Fruit fly (Drosophila melanogaster) whole organism, embryonic: ENCODE measurements around the gene CG5535.

Experiments used
- Abd-B ChIP-seq: fragments of 200-800 bp; sonication (Bioruptor generic); optimal IDR thresholded peaks from 2 replicates; lab custom pipeline; 2018; ENCODE audit warnings: missing biosample characterization, mild to moderate bottlenecking, missing genetic modification characterization, moderate library complexity
- Adf1 ChIP-seq: fragments of 200-800 bp; sonication (Bioruptor generic); IDR thresholded peaks from 2 replicates; pipeline ENCODE4 v1.3.6; 2022; ENCODE audit warnings: missing biosample characterization, missing genetic modification characterization
- Atf3 ChIP-seq: fragments of 200-800 bp; sonication (Bioruptor generic); optimal IDR thresholded peaks from 3 replicates; lab custom pipeline; 2016; ENCODE audit warnings: missing biosample characterization, missing genetic modification characterization
- CG10321 ChIP-seq: fragments of 200-800 bp; sonication (Bioruptor generic); IDR thresholded peaks from 2 replicates; pipeline ENCODE4 v1.3.6; 2022; ENCODE audit warnings: missing biosample characterization, missing genetic modification characterization
- CG10462 ChIP-seq: fragments of 200-800 bp; sonication (Bioruptor generic); optimal IDR thresholded peaks from 2 replicates; lab custom pipeline; 2016; ENCODE audit warnings: missing biosample characterization, missing genetic modification characterization
- CG12155 ChIP-seq: fragments of 200-800 bp; sonication (Bioruptor generic); optimal IDR thresholded peaks from 3 replicates; lab custom pipeline; 2016; ENCODE audit warnings: missing biosample characterization, missing genetic modification characterization
- CG13894 ChIP-seq: fragments of 200-800 bp; sonication (Bioruptor generic); optimal IDR thresholded peaks from 3 replicates; lab custom pipeline; 2018; ENCODE audit warnings: missing biosample characterization, mild to moderate bottlenecking, missing genetic modification characterization, moderate library complexity
- CG14710 ChIP-seq: fragments of 200-800 bp; sonication (Bioruptor generic); optimal IDR thresholded peaks from 3 replicates; lab custom pipeline; 2019; ENCODE audit warnings: missing biosample characterization, mild to moderate bottlenecking, missing genetic modification characterization, moderate library complexity
- CG15269 ChIP-seq: fragments of 200-800 bp; sonication (Bioruptor generic); optimal IDR thresholded peaks from 2 replicates; lab custom pipeline; 2018; ENCODE audit warnings: missing biosample characterization, mild to moderate bottlenecking, missing genetic modification characterization, moderate library complexity
- CG1529 ChIP-seq: fragments of 200-800 bp; sonication (Bioruptor generic); optimal IDR thresholded peaks from 3 replicates; lab custom pipeline; 2018; ENCODE audit warnings: missing biosample characterization, missing genetic modification characterization
- CG16863 ChIP-seq: fragments of 200-800 bp; sonication (Bioruptor generic); optimal IDR thresholded peaks from 3 replicates; lab custom pipeline; 2016; ENCODE audit warnings: missing biosample characterization, missing genetic modification characterization
- CG2120 ChIP-seq: fragments of 200-800 bp; sonication (Bioruptor generic); optimal IDR thresholded peaks from 3 replicates; lab custom pipeline; 2016; ENCODE audit warnings: missing biosample characterization, missing genetic modification characterization
- CG30020 ChIP-seq: fragments of 200-800 bp; optimal IDR thresholded peaks from 2 replicates; lab custom pipeline; 2019; ENCODE audit warnings: missing biosample characterization, mild to moderate bottlenecking, missing genetic modification characterization, moderate library complexity
- CG34422 ChIP-seq: fragments of 200-800 bp; sonication (Bioruptor generic); IDR thresholded peaks from 3 replicates; pipeline ENCODE4 v1.3.6; 2022; ENCODE audit warnings: missing biosample characterization, missing genetic modification characterization
- CG4424 ChIP-seq: fragments of 200-800 bp; sonication (Bioruptor generic); optimal IDR thresholded peaks from 3 replicates; lab custom pipeline; 2016; ENCODE audit warnings: missing biosample characterization, missing genetic modification characterization
- CG8281 ChIP-seq: fragments of 200-800 bp; sonication (Bioruptor generic); optimal IDR thresholded peaks from 2 replicates; lab custom pipeline; 2018; ENCODE audit warnings: missing biosample characterization, mild to moderate bottlenecking, missing genetic modification characterization, moderate library complexity
- CG8924 ChIP-seq: fragments of 200-800 bp; optimal IDR thresholded peaks from 3 replicates; lab custom pipeline; 2019; ENCODE audit warnings: missing biosample characterization, mild to moderate bottlenecking, missing genetic modification characterization, moderate library complexity
- CHES-1-like ChIP-seq: fragments of 200-800 bp; sonication (Bioruptor generic); optimal IDR thresholded peaks from 2 replicates; lab custom pipeline; 2016; ENCODE audit warnings: missing biosample characterization, missing genetic modification characterization
- CoRest ChIP-seq: fragments of 200-800 bp; sonication (Bioruptor generic); optimal IDR thresholded peaks from 3 replicates; lab custom pipeline; 2018; ENCODE audit warnings: missing biosample characterization, mild to moderate bottlenecking, missing genetic modification characterization, moderate library complexity
- D ChIP-seq, 2 experiments: fragments of 200-800 bp in 1 of 2; fragments of >200 bp in 1 of 2; sonication (Bioruptor generic) in 1 of 2; optimal IDR thresholded peaks; 2 replicates in 1 of 2; 3 replicates in 1 of 2; lab custom pipeline; 2017; ENCODE audit warnings: mild to moderate bottlenecking in 1 of 2, missing biosample characterization in 1 of 2, missing genetic modification characterization in 1 of 2, missing genetic modification reagents in 1 of 2
- Dref ChIP-seq: fragments of 200-800 bp; sonication (Bioruptor generic); IDR thresholded peaks from 2 replicates; pipeline ENCODE4 v1.3.6; 2022; ENCODE audit warnings: missing biosample characterization, missing genetic modification characterization
- HLH3B ChIP-seq: fragments of 200-800 bp; sonication (Bioruptor generic); IDR thresholded peaks from 2 replicates; pipeline ENCODE4 v1.3.6; 2022; ENCODE audit warnings: missing biosample characterization, missing genetic modification characterization
- Hr3 ChIP-seq: fragments of 200-800 bp; sonication (Bioruptor generic); optimal IDR thresholded peaks from 3 replicates; lab custom pipeline; 2016; ENCODE audit warnings: missing biosample characterization, missing genetic modification characterization
- MESR4 ChIP-seq: fragments of 200-800 bp; sonication (Bioruptor generic); optimal IDR thresholded peaks from 2 replicates; lab custom pipeline; 2018; ENCODE audit warnings: missing biosample characterization, mild to moderate bottlenecking, missing genetic modification characterization, moderate library complexity
- Nf-YC ChIP-seq: fragments of 200-800 bp; optimal IDR thresholded peaks from 3 replicates; lab custom pipeline; 2019; ENCODE audit warnings: missing biosample characterization, mild to moderate bottlenecking, missing genetic modification characterization, moderate library complexity
- Scr ChIP-seq: fragments of 200-800 bp; sonication (Bioruptor generic); IDR thresholded peaks from 2 replicates; pipeline ENCODE4 v1.3.6; 2022; ENCODE audit warnings: missing biosample characterization, missing genetic modification characterization; ENCODE audit not compliant: partially characterized antibody
- Trl ChIP-seq, 3 experiments: fragments of >200 bp in 2 of 3; fragments of 200-800 bp in 1 of 3; sonication (Bioruptor generic) in 1 of 3; optimal IDR thresholded peaks; 2 replicates in 1 of 3; 3 replicates in 2 of 3; lab custom pipeline; 2016 to 2017; ENCODE audit warnings: missing biosample characterization in 1 of 3, missing genetic modification characterization in 1 of 3
- ac ChIP-seq: fragments of 200-800 bp; sonication (Bioruptor generic); optimal IDR thresholded peaks from 3 replicates; lab custom pipeline; 2017; ENCODE audit warnings: missing biosample characterization, mild to moderate bottlenecking, missing genetic modification characterization
- ase ChIP-seq: fragments of 200-800 bp; sonication (Bioruptor generic); IDR thresholded peaks from 3 replicates; pipeline ENCODE4 v1.3.6; 2022; ENCODE audit warnings: missing biosample characterization, missing genetic modification characterization
- bab2 ChIP-seq: fragments of 200-800 bp; sonication (Bioruptor generic); optimal IDR thresholded peaks from 2 replicates; lab custom pipeline; 2016; ENCODE audit warnings: missing biosample characterization, missing genetic modification characterization
- chinmo ChIP-seq: fragments of 200-800 bp; sonication (Bioruptor generic); IDR thresholded peaks from 4 replicates; pipeline ENCODE4 v1.3.6; 2022; ENCODE audit warnings: missing biosample characterization, missing genetic modification characterization; ENCODE audit not compliant: partially characterized antibody
- ci ChIP-seq: fragments of 200-800 bp; sonication (Bioruptor generic); IDR thresholded peaks from 3 replicates; pipeline ENCODE4 v1.3.6; 2022; ENCODE audit warnings: missing biosample characterization, missing genetic modification characterization
- dimm ChIP-seq: fragments of 200-800 bp; sonication (Bioruptor generic); IDR thresholded peaks from 2 replicates; pipeline ENCODE4 v1.3.6; 2022; ENCODE audit warnings: missing biosample characterization, missing genetic modification characterization
- dm ChIP-seq: fragments of 200-800 bp; sonication (Bioruptor generic); optimal IDR thresholded peaks from 3 replicates; lab custom pipeline; 2016; ENCODE audit warnings: missing biosample characterization, missing genetic modification characterization
- fd3F ChIP-seq: fragments of 200-800 bp; sonication (Bioruptor generic); optimal IDR thresholded peaks from 2 replicates; lab custom pipeline; 2018; ENCODE audit warnings: missing biosample characterization, mild to moderate bottlenecking, missing genetic modification characterization, moderate library complexity
- ind ChIP-seq: fragments of 200-800 bp; sonication (Bioruptor generic); optimal IDR thresholded peaks from 3 replicates; lab custom pipeline; 2016; ENCODE audit warnings: missing biosample characterization, missing genetic modification characterization
- insv ChIP-seq, 2 experiments: fragments of 200-800 bp; sonication (Bioruptor generic); optimal IDR thresholded peaks; 3 replicates each; lab custom pipeline; 2016 to 2018; ENCODE audit warnings: missing biosample characterization in 2 of 2, missing genetic modification characterization in 2 of 2
- inv ChIP-seq: fragments of 200-800 bp; sonication (Bioruptor generic); IDR thresholded peaks from 2 replicates; pipeline ENCODE4 v1.3.6; 2022; ENCODE audit warnings: missing biosample characterization, missing genetic modification characterization; ENCODE audit not compliant: partially characterized antibody
- ken ChIP-seq: fragments of 200-800 bp; sonication (Bioruptor generic); IDR thresholded peaks from 3 replicates; pipeline ENCODE4 v1.3.6; 2022; ENCODE audit warnings: missing biosample characterization, missing genetic modification characterization
- lab ChIP-seq: fragments of 200-800 bp; sonication (Bioruptor generic); optimal IDR thresholded peaks from 3 replicates; lab custom pipeline; 2017; ENCODE audit warnings: missing biosample characterization, missing genetic modification characterization, mild to moderate bottlenecking, moderate library complexity, missing genetic modification reagents
- onecut ChIP-seq: fragments of 200-800 bp; sonication (Bioruptor generic); IDR thresholded peaks from 2 replicates; pipeline ENCODE4 v1.3.6; 2022; ENCODE audit warnings: missing biosample characterization, missing genetic modification characterization
- pb ChIP-seq: fragments of 200-800 bp; sonication (Bioruptor generic); optimal IDR thresholded peaks from 3 replicates; lab custom pipeline; 2016; ENCODE audit warnings: missing biosample characterization, missing genetic modification characterization
- pfk ChIP-seq: fragments of 200-800 bp; sonication (Bioruptor generic); optimal IDR thresholded peaks from 2 replicates; lab custom pipeline; 2018; ENCODE audit warnings: missing biosample characterization, mild to moderate bottlenecking, missing genetic modification characterization, moderate library complexity
- pho ChIP-seq: fragments of 200-800 bp; sonication (Bioruptor generic); optimal IDR thresholded peaks from 2 replicates; lab custom pipeline; 2016; ENCODE audit warnings: missing biosample characterization, missing genetic modification characterization
- pros ChIP-seq: fragments of 200-800 bp; sonication (Bioruptor generic); optimal IDR thresholded peaks from 3 replicates; lab custom pipeline; 2019; ENCODE audit warnings: missing biosample characterization, mild to moderate bottlenecking, missing genetic modification characterization, moderate library complexity
- shn ChIP-seq: fragments of 200-800 bp; sonication (Bioruptor generic); optimal IDR thresholded peaks from 3 replicates; lab custom pipeline; 2016; ENCODE audit warnings: missing biosample characterization, missing genetic modification characterization
- sna ChIP-seq: fragments of 200-800 bp; sonication (Bioruptor generic); IDR thresholded peaks from 2 replicates; pipeline ENCODE4 v1.3.6; 2022; ENCODE audit warnings: missing biosample characterization, missing genetic modification characterization; ENCODE audit not compliant: partially characterized antibody
- stwl ChIP-seq: fragments of 200-800 bp; sonication (Bioruptor generic); optimal IDR thresholded peaks from 3 replicates; lab custom pipeline; 2018; ENCODE audit warnings: missing biosample characterization, mild to moderate bottlenecking, missing genetic modification characterization, moderate library complexity
- trem ChIP-seq: fragments of 200-800 bp; optimal IDR thresholded peaks from 3 replicates; lab custom pipeline; 2019; ENCODE audit warnings: missing biosample characterization, mild to moderate bottlenecking, missing genetic modification characterization, moderate library complexity
- z ChIP-seq: fragments of 200-800 bp; sonication (Bioruptor generic); IDR thresholded peaks from 3 replicates; pipeline ENCODE4 v1.3.6; 2022; ENCODE audit warnings: missing biosample characterization, missing genetic modification characterization

CG5535 gene

DNA sequence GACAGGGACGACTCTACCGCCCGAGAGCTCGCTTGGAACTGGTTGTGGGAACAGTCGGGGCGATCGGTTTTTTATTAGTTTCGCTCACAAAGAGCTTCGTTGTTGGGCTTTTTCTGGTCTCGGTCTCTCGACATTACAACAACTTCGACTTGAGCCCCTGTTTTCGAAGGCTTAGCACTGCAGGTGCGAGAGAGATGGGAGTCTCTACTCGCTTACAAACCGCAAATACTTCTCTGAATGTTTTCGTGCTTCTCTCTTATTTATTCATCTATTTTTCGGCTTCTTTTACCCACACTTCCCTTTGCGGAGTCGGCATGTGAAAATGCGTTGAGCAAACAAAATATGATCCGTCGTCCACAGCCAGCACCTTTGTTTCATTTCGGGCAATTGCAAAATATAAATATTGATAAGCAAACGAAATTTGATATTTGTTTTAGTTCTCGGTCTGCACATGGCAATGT lies 39.3 kb upstream of the CG5535 start, which contains the start of gene Tsp74F (continued):
- TF ChIP-seq CG8281: peak; percentile 7
- TF ChIP-seq ac: no peak
- no peak for TF ChIP-seq dimm (GFP tag; lab: Robert Waterston, UW)
- TF ChIP-seq z: peak; percentile 43; the same call in 1 of the 3 replicates
- no peak for TF ChIP-seq CG30020
- peak; percentile 17 for TF ChIP-seq CG13894 (tag; lab: Kevin White, UChicago)
- no peak for TF ChIP-seq Nf-YC (tag; lab: Kevin White, UChicago)
- no peak for TF ChIP-seq CG16863 (GFP tag; lab: Kevin White, UChicago)
- no peak for TF ChIP-seq bab2 (GFP tag; lab: Kevin White, UChicago)
- no peak for TF ChIP-seq CG8924 (tag; lab: Kevin White, UChicago)
- no peak for TF ChIP-seq pb (GFP tag; lab: Kevin White, UChicago)
- no peak for TF ChIP-seq Abd-B (GFP tag; lab: Kevin White, UChicago)
- no peak for TF ChIP-seq ase
- no peak for TF ChIP-seq CG10462
- TF ChIP-seq MESR4 (GFP tag; lab: Kevin White, UChicago): no peak
- TF ChIP-seq dm (GFP tag; lab: Kevin White, UChicago): no peak
- no peak for TF ChIP-seq CG4424 (GFP tag; lab: Kevin White, UChicago)
- no peak for TF ChIP-seq trem (tag; lab: Kevin White, UChicago)
- TF ChIP-seq shn: no peak
- TF ChIP-seq CG34422 (GFP tag; lab: Robert Waterston, UW): no peak
- TF ChIP-seq CG15269: peak; percentile 3
- no peak for TF ChIP-seq CG14710 (tag; lab: Kevin White, UChicago)
- no peak for TF ChIP-seq sna (GFP tag; lab: Robert Waterston, UW)
- TF ChIP-seq stwl (tag; lab: Kevin White, UChicago): no peak
- TF ChIP-seq CG1529: no peak
- no peak for TF ChIP-seq HLH3B (GFP tag; lab: Robert Waterston, UW)
- no peak for TF ChIP-seq onecut (GFP tag; lab: Robert Waterston, UW)
- TF ChIP-seq ken (GFP tag; lab: Robert Waterston, UW): no peak
- no peak for TF ChIP-seq Atf3 (GFP tag; lab: Kevin White, UChicago)
- TF ChIP-seq Adf1 (GFP tag; lab: Robert Waterston, UW): no peak
- TF ChIP-seq ind: no peak
- TF ChIP-seq insv (GFP tag; optimal IDR thresholded peaks at IDR 0.05; lab: Kevin White, UChicago): no peak
- TF ChIP-seq fd3F (GFP tag; lab: Kevin White, UChicago): no peak
- no peak for TF ChIP-seq pho
- peak; percentile 66; the same call in 2 of the 3 replicates for TF ChIP-seq ci
- TF ChIP-seq lab: peak; percentile 44
- TF ChIP-seq pfk (GFP tag; lab: Kevin White, UChicago): no peak
- TF ChIP-seq CHES-1-like (GFP tag; lab: Kevin White, UChicago): no peak
- peak; percentile 90; the same call in 3 of the 4 replicates for TF ChIP-seq chinmo (GFP tag; lab: Robert Waterston, UW)
- TF ChIP-seq pros (GFP tag; lab: Kevin White, UChicago): no peak
- no peak for TF ChIP-seq Hr3
- no peak for TF ChIP-seq CG12155 (GFP tag; lab: Kevin White, UChicago)
- no peak for TF ChIP-seq inv (GFP tag; lab: Robert Waterston, UW)
- no peak for TF ChIP-seq CoRest (tag; lab: Kevin White, UChicago)
- TF ChIP-seq Trl (optimal IDR thresholded peaks at IDR 0.05; lab: Kevin White, UChicago): peak; percentile 36 to 54
- TF ChIP-seq Trl (GFP tag; optimal IDR thresholded peaks at IDR 0.05; lab: Kevin White, UChicago): no peak
- TF ChIP-seq Scr (GFP tag; lab: Robert Waterston, UW): no peak
- no peak for TF ChIP-seq D (optimal IDR thresholded peaks at IDR 0.05; lab: Kevin White, UChicago)
- no peak for TF ChIP-seq D (GFP tag; optimal IDR thresholded peaks at IDR 0.05; lab: Kevin White, UChicago)
- TF ChIP-seq CG2120 (GFP tag; lab: Kevin White, UChicago): no peak
- no peak for TF ChIP-seq Dref (GFP tag; lab: Robert Waterston, UW)
- no peak for TF ChIP-seq CG10321 (GFP tag; lab: Robert Waterston, UW)
